Worm (Caenorhabditis elegans) whole organism, L4/young adult: Measurements from ENCODE around the gene clec-231.

Source experiments
- W03F9.2 ChIP-seq: fragments of 150-350 bp; optimal IDR thresholded peaks from 2 replicates; lab custom pipeline; 2014; ENCODE audit warnings: missing biosample characterization, missing genetic modification characterization
- dao-5 ChIP-seq: sonication (generic microtip); optimal IDR thresholded peaks from 2 replicates; lab custom pipeline; 2016; ENCODE audit warnings: missing genotype, missing genetic modification characterization, moderate library complexity, missing compliant biosample characterization

ce11 chrV:15397139-15397538, 46.6 kb upstream of the clec-231 start:
- TF ChIP-seq dao-5 (tag; lab: Kevin White, UChicago), result no peak
- no peak for TF ChIP-seq W03F9.2 (tag; lab: Kevin White, UChicago)
